Worm (Caenorhabditis elegans) whole organism, late embryonic: ENCODE results near the gene atg-18.

Experiments used
- C08G9.2 ChIP-seq: sonication (generic microtip); optimal IDR thresholded peaks from 2 replicates; lab custom pipeline; 2016; ENCODE audit warnings: mild to moderate bottlenecking, missing genetic modification characterization, moderate library complexity, missing compliant biosample characterization
- F13H6.1 ChIP-seq: sonication (generic microtip); optimal IDR thresholded peaks from 2 replicates; lab custom pipeline; 2016; ENCODE audit warnings: missing genetic modification characterization, missing compliant biosample characterization
- ahr-1 ChIP-seq: sonication (generic microtip); optimal IDR thresholded peaks from 2 replicates; lab custom pipeline; 2016; ENCODE audit warnings: missing genetic modification characterization, missing compliant biosample characterization
- ama-1 ChIP-seq: fragments of 150-350 bp; optimal IDR thresholded peaks from 2 replicates; lab custom pipeline; 2014
- ceh-14 ChIP-seq: sonication (generic microtip); optimal IDR thresholded peaks from 2 replicates; lab custom pipeline; 2016; ENCODE audit warnings: missing genotype, missing genetic modification characterization, missing compliant biosample characterization
- ceh-19 ChIP-seq: fragments of 200-800 bp; sonication (Bioruptor generic); optimal IDR thresholded peaks from 2 replicates; lab custom pipeline; 2018; ENCODE audit warnings: mild to moderate bottlenecking, missing genetic modification characterization, missing compliant biosample characterization
- ceh-22 ChIP-seq: sonication (generic microtip); optimal IDR thresholded peaks from 2 replicates; lab custom pipeline; 2017; ENCODE audit warnings: missing biosample characterization, missing genetic modification characterization
- ceh-24 ChIP-seq: sonication (generic microtip); optimal IDR thresholded peaks from 2 replicates; lab custom pipeline; 2016; ENCODE audit warnings: mild to moderate bottlenecking, missing genetic modification characterization, missing compliant biosample characterization
- ceh-30 ChIP-seq: fragments of 150-350 bp; optimal IDR thresholded peaks from 2 replicates; lab custom pipeline; 2014; ENCODE audit warnings: missing biosample characterization, missing genetic modification characterization
- ceh-31 ChIP-seq: sonication (generic microtip); optimal IDR thresholded peaks from 2 replicates; lab custom pipeline; 2016; ENCODE audit warnings: missing genetic modification characterization, missing compliant biosample characterization
- ceh-34 ChIP-seq: sonication (generic microtip); optimal IDR thresholded peaks from 2 replicates; lab custom pipeline; 2016; ENCODE audit warnings: mild to moderate bottlenecking, missing genetic modification characterization, missing compliant biosample characterization
- ceh-45 ChIP-seq: fragments of 200-800 bp; sonication (Bioruptor generic); IDR thresholded peaks from 2 replicates; pipeline ENCODE4 v1.3.6; 2022; ENCODE audit warnings: missing genetic modification reagents, missing genetic modification characterization, missing compliant biosample characterization
- ceh-6 ChIP-seq: fragments of 200-800 bp; sonication (Bioruptor generic); optimal IDR thresholded peaks from 2 replicates; lab custom pipeline; 2018; ENCODE audit warnings: mild to moderate bottlenecking, missing genetic modification characterization, missing compliant biosample characterization
- ceh-9 ChIP-seq: sonication (generic microtip); optimal IDR thresholded peaks from 2 replicates; lab custom pipeline; 2016; ENCODE audit warnings: mild to moderate bottlenecking, missing genetic modification characterization, inconsistent platforms, missing compliant biosample characterization
- che-1 ChIP-seq: sonication (generic microtip); optimal IDR thresholded peaks from 2 replicates; lab custom pipeline; 2016; ENCODE audit warnings: mild to moderate bottlenecking, missing genetic modification characterization, missing compliant biosample characterization
- elt-2 ChIP-seq: sonication (generic microtip); optimal IDR thresholded peaks from 2 replicates; lab custom pipeline; 2016; ENCODE audit warnings: missing genetic modification reagents, missing genetic modification characterization, missing compliant biosample characterization
- elt-4 ChIP-seq: sonication (generic microtip); optimal IDR thresholded peaks from 2 replicates; lab custom pipeline; 2016; ENCODE audit warnings: missing genetic modification characterization, missing compliant biosample characterization
- ets-4 ChIP-seq: sonication (generic microtip); optimal IDR thresholded peaks from 2 replicates; lab custom pipeline; 2016; ENCODE audit warnings: missing genetic modification characterization, missing compliant biosample characterization
- eyg-1 ChIP-seq: sonication (generic microtip); optimal IDR thresholded peaks from 2 replicates; lab custom pipeline; 2016; ENCODE audit warnings: missing genotype, missing genetic modification characterization, missing compliant biosample characterization
- fax-1 ChIP-seq: sonication (generic microtip); optimal IDR thresholded peaks from 2 replicates; lab custom pipeline; 2016; ENCODE audit warnings: missing genotype, missing genetic modification characterization, missing compliant biosample characterization
- gmeb-2 ChIP-seq: sonication (generic microtip); optimal IDR thresholded peaks from 2 replicates; lab custom pipeline; 2016; ENCODE audit warnings: missing genetic modification characterization, inconsistent platforms, missing compliant biosample characterization
- hlh-6 ChIP-seq: sonication (generic microtip); optimal IDR thresholded peaks from 2 replicates; lab custom pipeline; 2016; ENCODE audit warnings: missing genotype, missing genetic modification characterization, missing compliant biosample characterization
- hlh-8 ChIP-seq: sonication (generic microtip); optimal IDR thresholded peaks from 2 replicates; lab custom pipeline; 2016; ENCODE audit warnings: missing genotype, missing genetic modification characterization, missing compliant biosample characterization
- madf-2 ChIP-seq: sonication (generic microtip); optimal IDR thresholded peaks from 2 replicates; lab custom pipeline; 2017; ENCODE audit warnings: missing genetic modification characterization, missing compliant biosample characterization
- mec-3 ChIP-seq: sonication (generic microtip); optimal IDR thresholded peaks from 2 replicates; lab custom pipeline; 2016; ENCODE audit warnings: borderline replicate concordance, missing genetic modification characterization, missing compliant biosample characterization
- nfya-1 ChIP-seq: sonication (generic microtip); optimal IDR thresholded peaks from 2 replicates; lab custom pipeline; 2017; ENCODE audit warnings: missing genetic modification characterization, mild to moderate bottlenecking, missing compliant biosample characterization, antibody characterized with exemption, moderate library complexity
- npax-4 ChIP-seq: sonication (generic microtip); optimal IDR thresholded peaks from 2 replicates; lab custom pipeline; 2016; ENCODE audit warnings: missing genetic modification characterization, missing compliant biosample characterization
- odd-2 ChIP-seq: sonication (generic microtip); optimal IDR thresholded peaks from 2 replicates; lab custom pipeline; 2017; ENCODE audit warnings: antibody characterized with exemption, mild to moderate bottlenecking, missing genetic modification characterization, missing compliant biosample characterization
- pat-9 ChIP-seq: fragments of 200-800 bp; sonication (Bioruptor generic); optimal IDR thresholded peaks from 2 replicates; lab custom pipeline; 2018; ENCODE audit warnings: mild to moderate bottlenecking, missing genetic modification characterization, moderate library complexity, missing compliant biosample characterization
- pax-1 ChIP-seq: fragments of 150-350 bp; optimal IDR thresholded peaks from 2 replicates; lab custom pipeline; 2014; ENCODE audit warnings: missing biosample characterization, missing genetic modification characterization
- pqm-1 ChIP-seq: sonication (generic microtip); optimal IDR thresholded peaks from 2 replicates; lab custom pipeline; 2016; ENCODE audit warnings: missing genetic modification characterization, missing compliant biosample characterization
- ref-2 ChIP-seq: sonication (generic microtip); optimal IDR thresholded peaks from 2 replicates; lab custom pipeline; 2016; ENCODE audit warnings: missing genetic modification characterization, missing compliant biosample characterization
- rnt-1 ChIP-seq: sonication (generic microtip); optimal IDR thresholded peaks from 2 replicates; lab custom pipeline; 2016; ENCODE audit warnings: missing genetic modification characterization, missing compliant biosample characterization
- sdc-2 ChIP-seq: sonication (generic microtip); optimal IDR thresholded peaks from 2 replicates; lab custom pipeline; 2016; ENCODE audit warnings: missing genotype, missing genetic modification characterization, missing compliant biosample characterization
- sox-2 ChIP-seq: fragments of 200-800 bp; sonication (Bioruptor generic); IDR thresholded peaks from 2 replicates; pipeline ENCODE4 v1.3.6; 2022; ENCODE audit warnings: missing genetic modification reagents, missing genetic modification characterization, missing compliant biosample characterization
- tbx-2 ChIP-seq: sonication (generic microtip); optimal IDR thresholded peaks from 2 replicates; lab custom pipeline; 2016; ENCODE audit warnings: missing genetic modification characterization, missing compliant biosample characterization
- tbx-7 ChIP-seq: sonication (generic microtip); optimal IDR thresholded peaks from 2 replicates; lab custom pipeline; 2016; ENCODE audit warnings: missing genotype, missing genetic modification characterization, missing compliant biosample characterization
- unc-3 ChIP-seq, 2 experiments: fragments of 200-800 bp in 1 of 2; sonication (Bioruptor generic) in 1 of 2; sonication (generic microtip) in 1 of 2; conservative IDR thresholded peaks in 1 of 2; optimal IDR thresholded peaks in 1 of 2; 2 replicates each; pipeline versions ENCODE4 v1.3.6 to Lab custom; 2016 to 2022; ENCODE audit warnings: missing compliant biosample characterization in 2 of 2, missing genetic modification characterization in 2 of 2, missing genetic modification reagents in 1 of 2
- zip-5 ChIP-seq: sonication (generic microtip); optimal IDR thresholded peaks from 2 replicates; lab custom pipeline; 2016; ENCODE audit warnings: missing genetic modification characterization, missing compliant biosample characterization
- ztf-16 ChIP-seq: sonication (generic microtip); optimal IDR thresholded peaks from 2 replicates; lab custom pipeline; 2017; ENCODE audit warnings: missing genetic modification characterization, missing compliant biosample characterization

The atg-18 gene

DNA sequence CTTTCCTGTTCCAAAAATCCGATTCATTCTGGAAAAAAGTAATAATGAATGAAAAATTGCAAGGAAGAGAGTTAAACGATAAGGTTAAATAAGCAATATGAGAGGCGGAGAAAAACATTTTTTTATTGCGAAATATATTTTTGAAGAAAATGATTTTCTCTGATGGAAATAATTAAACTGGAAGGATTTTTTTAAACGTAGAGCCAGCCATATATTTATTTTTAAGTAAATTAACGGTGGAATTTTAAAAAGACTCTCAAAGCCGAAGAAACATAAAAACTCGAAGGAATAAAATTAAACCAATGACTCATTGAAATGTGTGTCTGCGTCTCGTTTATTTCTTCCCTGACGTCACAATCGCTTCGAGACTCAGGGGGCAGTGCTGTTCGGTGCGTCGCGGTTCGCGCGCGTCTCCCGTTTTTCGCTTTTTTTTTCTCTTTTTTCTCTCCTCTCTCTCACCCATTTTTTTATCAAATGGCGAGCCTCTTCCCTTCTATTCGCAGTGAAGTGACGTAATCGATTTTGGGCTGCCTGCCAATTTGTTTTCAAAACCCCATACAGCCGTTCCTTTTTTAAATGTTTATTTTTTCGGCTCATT lies 24.9 kb downstream of the atg-18 start, which contains the start of gene vps-60 (continued):
- peak; percentile 9 for TF ChIP-seq pax-1 (tag; lab: Kevin White, UChicago)
- no peak for TF ChIP-seq ceh-19 (GFP tag; lab: Kevin White, UChicago)
- TF ChIP-seq ceh-22, result no peak
- peak; percentile 80 for TF ChIP-seq elt-2 (tag; lab: Kevin White, UChicago)
- no peak for TF ChIP-seq madf-2
- TF ChIP-seq ceh-31, result no peak
- TF ChIP-seq odd-2 (tag; lab: Kevin White, UChicago), result no peak
- TF ChIP-seq hlh-8, result no peak
- TF ChIP-seq rnt-1 (tag; lab: Kevin White, UChicago), result peak; percentile 58
- TF ChIP-seq C08G9.2 (tag; lab: Kevin White, UChicago), result no peak
- TF ChIP-seq ztf-16 (tag; lab: Kevin White, UChicago), result peak; percentile 7
- TF ChIP-seq ceh-6, result no peak
- TF ChIP-seq hlh-6 (tag; lab: Kevin White, UChicago), result no peak
- TF ChIP-seq fax-1 (tag; lab: Kevin White, UChicago), result no peak
- TF ChIP-seq ceh-34 (tag; lab: Kevin White, UChicago), result peak; percentile 69
- TF ChIP-seq F13H6.1, result no peak
- no peak for TF ChIP-seq zip-5 (tag; lab: Kevin White, UChicago)
- TF ChIP-seq ama-1 (lab: Kevin White, UChicago), result no peak
- no peak for TF ChIP-seq elt-4 (tag; lab: Kevin White, UChicago)
- TF ChIP-seq unc-3 (GFP tag; conservative IDR thresholded peaks at IDR 0.05; lab: Robert Waterston, UW), result no peak
- TF ChIP-seq unc-3 (tag; optimal IDR thresholded peaks at IDR 0.05; lab: Kevin White, UChicago), result peak; percentile 4
- TF ChIP-seq ahr-1, result no peak
- TF ChIP-seq ref-2, result peak; percentile 72
- no peak for TF ChIP-seq sox-2 (GFP tag; lab: Robert Waterston, UW)
- TF ChIP-seq ets-4 (tag; lab: Kevin White, UChicago), result peak; percentile 34
- peak; percentile 3 for TF ChIP-seq che-1 (tag; lab: Kevin White, UChicago)
- TF ChIP-seq ceh-30 (tag; lab: Kevin White, UChicago), result no peak
- peak; percentile 76 for TF ChIP-seq tbx-2 (tag; lab: Kevin White, UChicago)
- TF ChIP-seq ceh-14 (tag; lab: Kevin White, UChicago), result peak; percentile 82
- TF ChIP-seq npax-4 (tag; lab: Kevin White, UChicago), result no peak
- TF ChIP-seq pat-9 (tag; lab: Kevin White, UChicago), result no peak
- TF ChIP-seq mec-3 (tag; lab: Kevin White, UChicago), result no peak
- TF ChIP-seq gmeb-2 (tag; lab: Kevin White, UChicago), result no peak
- TF ChIP-seq ceh-24, result no peak
- no peak for TF ChIP-seq eyg-1 (tag; lab: Kevin White, UChicago)
- peak; percentile 51 for TF ChIP-seq pqm-1 (tag; lab: Kevin White, UChicago)
- peak; percentile 32 for TF ChIP-seq sdc-2
- TF ChIP-seq ceh-45 (GFP tag; lab: Robert Waterston, UW), result no peak
- peak; percentile 90 for TF ChIP-seq nfya-1 (tag; lab: Kevin White, UChicago)

DNA sequence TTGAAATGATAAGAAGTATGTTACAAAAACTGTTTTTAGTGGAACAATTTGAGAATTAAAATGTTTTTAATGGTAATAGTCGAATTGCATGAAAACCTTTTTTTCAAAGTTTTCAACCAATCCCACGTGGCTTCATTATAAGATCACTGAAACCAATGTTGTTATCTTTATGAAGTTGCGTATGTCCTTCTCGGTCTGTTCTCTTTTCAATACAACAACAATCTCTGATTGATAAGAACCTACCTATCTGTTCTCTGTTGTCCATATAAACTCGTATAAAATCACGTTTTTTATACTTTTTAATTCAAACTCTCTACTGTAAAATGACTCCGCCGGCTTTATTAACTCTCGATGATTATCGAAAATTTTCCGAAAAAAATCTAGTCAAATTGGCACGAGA lies 27.9 kb downstream of the atg-18 start, which contains the start of gene F41E6.5:
Gene F41E6.5, plus strand, starts transcription at position 209 of the 400 bp plus-strand sequence.
- no peak for TF ChIP-seq ceh-9 (tag; lab: Kevin White, UChicago)
- TF ChIP-seq elt-2 (tag; lab: Kevin White, UChicago), result peak; percentile 65
- no peak for TF ChIP-seq nfya-1 (tag; lab: Kevin White, UChicago)
- no peak for TF ChIP-seq ceh-6
- TF ChIP-seq, all 69 proteins: peak for 1

DNA sequence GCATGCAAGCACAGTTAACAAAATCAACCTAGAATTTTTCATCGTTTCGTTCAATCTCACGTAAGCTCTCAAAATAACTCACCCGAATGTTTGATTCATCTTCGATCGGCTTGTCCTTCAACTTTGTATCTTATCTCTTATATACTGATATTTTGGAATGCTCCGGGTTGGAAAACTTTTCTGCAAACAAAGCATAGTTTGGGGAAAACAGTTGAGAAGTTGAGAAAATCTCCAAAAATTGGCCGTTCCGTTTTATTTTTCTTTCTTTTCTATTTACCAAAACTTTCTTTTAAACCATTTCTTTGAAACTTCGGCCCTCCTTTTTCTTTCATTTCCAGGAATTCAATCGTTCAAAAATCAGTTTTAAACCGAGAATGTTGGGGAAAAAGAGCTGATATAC lies 28.5 kb downstream of the atg-18 start, which contains the start of gene F41E6.15:
Gene F41E6.15, minus strand, starts transcription at position 101 of the 400 bp plus-strand sequence.
- TF ChIP-seq tbx-7 (tag; lab: Kevin White, UChicago), result no peak
- no peak for TF ChIP-seq pqm-1 (tag; lab: Kevin White, UChicago)
- TF ChIP-seq sox-2 (GFP tag; lab: Robert Waterston, UW), result no peak
- no peak for TF ChIP-seq hlh-8
- no peak for TF ChIP-seq sdc-2
- TF ChIP-seq ceh-6, result no peak
- no peak for TF ChIP-seq ztf-16 (tag; lab: Kevin White, UChicago)
